2 fruit fly cellular contexts compared by ENCODE assay signal in genomic region chrX:4411405-4411993, dm6.
TF ChIP-seq lines count a peak whose summit lies in the region.

No protein-coding gene starts in this region.

TF ChIP-seq in whole organism, embryonic, 481 proteins besides CTCF, POLR2A, EP300 and RAD21 (continued from another document and continues in another):
- TF ChIP-seq ci (GFP tag; IDR thresholded peaks at IDR 0.05; lab: Robert Waterston, UW), result 0 out of 3 replicates have a peak, but pooled peaks have one; percentile 35
- TF ChIP-seq sr (GFP tag; IDR thresholded peaks at IDR 0.05; lab: Robert Waterston, UW), result peak; percentile 66; the same call in 2 of the 3 replicates
- TF ChIP-seq CG32767 (GFP tag; IDR thresholded peaks at IDR 0.05; lab: Robert Waterston, UW), result peak; percentile 70; the same call in 1 of the 2 replicates
- peak; percentile 59; the same call in 1 of the 2 replicates for TF ChIP-seq crol (GFP tag; IDR thresholded peaks at IDR 0.05; lab: Robert Waterston, UW)
- TF ChIP-seq NK7.1 (GFP tag; optimal IDR thresholded peaks at IDR 0.05; lab: Kevin White, UChicago), result no peak
- peak; percentile 45 for TF ChIP-seq pros (GFP tag; optimal IDR thresholded peaks at IDR 0.05; lab: Kevin White, UChicago)
- peak; percentile 33 for TF ChIP-seq oc (tag; optimal IDR thresholded peaks at IDR 0.05; lab: Kevin White, UChicago)
- no peak for TF ChIP-seq CG10565 (GFP tag; optimal IDR thresholded peaks at IDR 0.05; lab: Kevin White, UChicago)
- TF ChIP-seq amos (GFP tag; IDR thresholded peaks at IDR 0.05; lab: Robert Waterston, UW; ENCODE audit: partially characterized antibody), result peak; percentile 27; the same call in 1 of the 2 replicates
- TF ChIP-seq zen (tag; optimal IDR thresholded peaks at IDR 0.05; lab: Kevin White, UChicago), result peak; percentile 6
- no peak for TF ChIP-seq HLH4C (GFP tag; IDR thresholded peaks at IDR 0.05; lab: Robert Waterston, UW; ENCODE audit: partially characterized antibody)
- no peak for TF ChIP-seq jumu (GFP tag; optimal IDR thresholded peaks at IDR 0.05; lab: Kevin White, UChicago)
- no peak for TF ChIP-seq CG18599 (GFP tag; optimal IDR thresholded peaks at IDR 0.05; lab: Kevin White, UChicago)
- peak; percentile 19; the same call in 1 of the 2 replicates for TF ChIP-seq inv (GFP tag; IDR thresholded peaks at IDR 0.05; lab: Robert Waterston, UW; ENCODE audit: partially characterized antibody)
- peak; percentile 22 for TF ChIP-seq HmgZ (tag; optimal IDR thresholded peaks at IDR 0.05; lab: Kevin White, UChicago)
- peak; percentile 52 for TF ChIP-seq D (optimal IDR thresholded peaks at IDR 0.05; lab: Kevin White, UChicago)
- no peak for TF ChIP-seq D (GFP tag; optimal IDR thresholded peaks at IDR 0.05; lab: Kevin White, UChicago)
- TF ChIP-seq ewg (GFP tag; optimal IDR thresholded peaks at IDR 0.05; lab: Kevin White, UChicago), result peak; percentile 94
- TF ChIP-seq CG42726 (GFP tag; IDR thresholded peaks at IDR 0.05; lab: Robert Waterston, UW; ENCODE audit: partially characterized antibody), result peak; percentile 51; the same call in 1 of the 2 replicates
- TF ChIP-seq ap (GFP tag; IDR thresholded peaks at IDR 0.05; lab: Robert Waterston, UW), result no peak
- TF ChIP-seq CG10321 (GFP tag; IDR thresholded peaks at IDR 0.05; lab: Robert Waterston, UW), result peak; percentile 96
- peak; percentile 72 for TF ChIP-seq Blimp-1 (GFP tag; optimal IDR thresholded peaks at IDR 0.05; lab: Kevin White, UChicago)
- no peak for TF ChIP-seq Abd-B (GFP tag; optimal IDR thresholded peaks at IDR 0.05; lab: Kevin White, UChicago)
- peak; percentile 36 to 68 for TF ChIP-seq Trl (optimal IDR thresholded peaks at IDR 0.05; lab: Kevin White, UChicago)
- TF ChIP-seq Trl (GFP tag; optimal IDR thresholded peaks at IDR 0.05; lab: Kevin White, UChicago), result no peak
- peak; percentile 44; the same call in 1 of the 3 replicates for TF ChIP-seq zen2 (GFP tag; IDR thresholded peaks at IDR 0.05; lab: Robert Waterston, UW; ENCODE audit: partially characterized antibody)
- peak; percentile 93 for TF ChIP-seq vvl (GFP tag; IDR thresholded peaks at IDR 0.05; lab: Robert Waterston, UW)
- peak; percentile 65 for TF ChIP-seq Deaf1 (tag; optimal IDR thresholded peaks at IDR 0.05; lab: Kevin White, UChicago)
- peak; percentile 81; the same call in 1 of the 4 replicates for TF ChIP-seq chinmo (GFP tag; IDR thresholded peaks at IDR 0.05; lab: Robert Waterston, UW; ENCODE audit: partially characterized antibody)
- TF ChIP-seq sug (tag; optimal IDR thresholded peaks at IDR 0.05; lab: Kevin White, UChicago), result peak; percentile 95
- TF ChIP-seq Nf-YC (tag; optimal IDR thresholded peaks at IDR 0.05; lab: Kevin White, UChicago), result peak; percentile 98
- peak; percentile 19 for TF ChIP-seq disco-r (GFP tag; optimal IDR thresholded peaks at IDR 0.05; lab: Kevin White, UChicago)
- TF ChIP-seq CG7963 (GFP tag; IDR thresholded peaks at IDR 0.05; lab: Robert Waterston, UW; ENCODE audit: partially characterized antibody), result 0 out of 3 replicates have a peak, but pooled peaks have one; percentile 28
- no peak for TF ChIP-seq Nf-YA (GFP tag; IDR thresholded peaks at IDR 0.05; lab: Robert Waterston, UW)
- TF ChIP-seq tll (GFP tag; optimal IDR thresholded peaks at IDR 0.05; lab: Kevin White, UChicago), result peak; percentile 47 to 96
- TF ChIP-seq Dip3 (GFP tag; optimal IDR thresholded peaks at IDR 0.05; lab: Kevin White, UChicago), result no peak
- TF ChIP-seq CG8478 (optimal IDR thresholded peaks at IDR 0.05; lab: Kevin White, UChicago), result peak; percentile 100
- TF ChIP-seq phol (tag; optimal IDR thresholded peaks at IDR 0.05; lab: Kevin White, UChicago), result peak; percentile 63
- TF ChIP-seq knrl (GFP tag; IDR thresholded peaks at IDR 0.05; lab: Robert Waterston, UW; ENCODE audit: partially characterized antibody), result peak; percentile 52; the same call in 2 of the 3 replicates
- TF ChIP-seq CG12104 (GFP tag; optimal IDR thresholded peaks at IDR 0.05; lab: Kevin White, UChicago), result no peak
- TF ChIP-seq Adf1 (GFP tag; IDR thresholded peaks at IDR 0.05; lab: Robert Waterston, UW), result peak; percentile 92
- peak; percentile 99 for TF ChIP-seq CG1832 (GFP tag; optimal IDR thresholded peaks at IDR 0.05; lab: Kevin White, UChicago)
- no peak for TF ChIP-seq Pdp1 (GFP tag; optimal IDR thresholded peaks at IDR 0.05; lab: Kevin White, UChicago)
- no peak for TF ChIP-seq Oli (tag; optimal IDR thresholded peaks at IDR 0.05; lab: Kevin White, UChicago)
- 0 out of 2 replicates have a peak, but pooled peaks have one; percentile 23 for TF ChIP-seq sna (GFP tag; IDR thresholded peaks at IDR 0.05; lab: Robert Waterston, UW; ENCODE audit: partially characterized antibody)
- TF ChIP-seq Jarid2 (GFP tag; optimal IDR thresholded peaks at IDR 0.05; lab: Kevin White, UChicago), result peak; percentile 75
- TF ChIP-seq sd (tag; optimal IDR thresholded peaks at IDR 0.05; lab: Kevin White, UChicago), result peak; percentile 78
- TF ChIP-seq CG2678 (tag; optimal IDR thresholded peaks at IDR 0.05; lab: Kevin White, UChicago), result no peak
- TF ChIP-seq CG16863 (GFP tag; optimal IDR thresholded peaks at IDR 0.05; lab: Kevin White, UChicago), result no peak
- TF ChIP-seq Bgb (GFP tag; IDR thresholded peaks at IDR 0.05; lab: Robert Waterston, UW; ENCODE audit: partially characterized antibody), result peak; percentile 50; the same call in 1 of the 2 replicates
- 0 out of 3 replicates have a peak, but pooled peaks have one; percentile 32 for TF ChIP-seq CG2199 (GFP tag; IDR thresholded peaks at IDR 0.05; lab: Robert Waterston, UW)
- TF ChIP-seq CG17568 (GFP tag; optimal IDR thresholded peaks at IDR 0.05; lab: Kevin White, UChicago), result no peak
- peak; percentile 0 for TF ChIP-seq hkb (optimal IDR thresholded peaks at IDR 0.05; lab: Kevin White, UChicago)
- no peak for TF ChIP-seq hkb (GFP tag; IDR thresholded peaks at IDR 0.05; lab: Robert Waterston, UW)
- 0 out of 2 replicates have a peak, but pooled peaks have one; percentile 21 for TF ChIP-seq ato (GFP tag; IDR thresholded peaks at IDR 0.05; lab: Robert Waterston, UW; ENCODE audit: partially characterized antibody)
- peak; percentile 40; the same call in 1 of the 3 replicates for TF ChIP-seq CG16813 (GFP tag; IDR thresholded peaks at IDR 0.05; lab: Robert Waterston, UW; ENCODE audit: partially characterized antibody)
- TF ChIP-seq nmo (GFP tag; optimal IDR thresholded peaks at IDR 0.05; lab: Kevin White, UChicago), result peak; percentile 40
- TF ChIP-seq CG8924 (tag; optimal IDR thresholded peaks at IDR 0.05; lab: Kevin White, UChicago), result no peak
- peak; percentile 16 for TF ChIP-seq CG3065 (GFP tag; optimal IDR thresholded peaks at IDR 0.05; lab: Kevin White, UChicago)
- peak; percentile 96 for TF ChIP-seq Nf-YB (GFP tag; optimal IDR thresholded peaks at IDR 0.05; lab: Kevin White, UChicago)

TF ChIP-seq in whole organism, prepupa, 60 proteins besides CTCF, POLR2A, EP300 and RAD21 (continued from another document):
- no peak for TF ChIP-seq Smox (GFP tag; optimal IDR thresholded peaks at IDR 0.05; lab: Kevin White, UChicago)
- TF ChIP-seq fkh (GFP tag; optimal IDR thresholded peaks at IDR 0.05; lab: Kevin White, UChicago), result peak; percentile 39
- TF ChIP-seq CG6808 (GFP tag; optimal IDR thresholded peaks at IDR 0.05; lab: Kevin White, UChicago), result no peak
- no peak for TF ChIP-seq Hr38 (GFP tag; optimal IDR thresholded peaks at IDR 0.05; lab: Kevin White, UChicago)
- TF ChIP-seq CG7368 (GFP tag; optimal IDR thresholded peaks at IDR 0.05; lab: Kevin White, UChicago), result no peak
- TF ChIP-seq CG11762 (GFP tag; optimal IDR thresholded peaks at IDR 0.05; lab: Kevin White, UChicago; ENCODE audit: insufficient read depth), result no peak
- no peak for TF ChIP-seq CG31627 (GFP tag; optimal IDR thresholded peaks at IDR 0.05; lab: Kevin White, UChicago)
- peak; percentile 5 for TF ChIP-seq CG1621 (tag; optimal IDR thresholded peaks at IDR 0.05; lab: Kevin White, UChicago)
- no peak for TF ChIP-seq salr (GFP tag; optimal IDR thresholded peaks at IDR 0.05; lab: Kevin White, UChicago)
- TF ChIP-seq dsx (GFP tag; optimal IDR thresholded peaks at IDR 0.05; lab: Kevin White, UChicago; ENCODE audit: poor library complexity, severe bottlenecking), result peak; percentile 2
- no peak for TF ChIP-seq CG6792 (GFP tag; optimal IDR thresholded peaks at IDR 0.05; lab: Kevin White, UChicago)
- no peak for TF ChIP-seq Gug (GFP tag; IDR thresholded peaks at IDR 0.05; lab: Robert Waterston, UW)
- TF ChIP-seq Met (GFP tag; optimal IDR thresholded peaks at IDR 0.05; lab: Kevin White, UChicago), result no peak
- TF ChIP-seq CG6854 (GFP tag; optimal IDR thresholded peaks at IDR 0.05; lab: Kevin White, UChicago), result no peak
- no peak for TF ChIP-seq CG8319 (GFP tag; optimal IDR thresholded peaks at IDR 0.05; lab: Kevin White, UChicago)
